Worm (Caenorhabditis elegans) whole organism, mixed stage, embryonic: ENCODE results near the gene C49C8.6.

Source experiments
- M03D4.4 ChIP-seq: sonication (generic microtip); optimal IDR thresholded peaks from 2 replicates; lab custom pipeline; 2017; ENCODE audit warnings: mild to moderate bottlenecking, missing genetic modification characterization, missing compliant biosample characterization
- bed-3 ChIP-seq: fragments of 200-800 bp; sonication (Bioruptor generic); optimal IDR thresholded peaks from 3 replicates; lab custom pipeline; 2018; ENCODE audit warnings: mild to moderate bottlenecking, missing genetic modification characterization, moderate library complexity, missing compliant biosample characterization
- blmp-1 ChIP-seq: fragments of 150-350 bp; optimal IDR thresholded peaks from 2 replicates; lab custom pipeline; 2014; ENCODE audit warnings: missing biosample characterization, missing genetic modification characterization
- ceh-39 ChIP-seq: fragments of 150-350 bp; optimal IDR thresholded peaks from 2 replicates; lab custom pipeline; 2014; ENCODE audit warnings: missing biosample characterization, missing genetic modification characterization
- ceh-43 ChIP-seq: fragments of 200-800 bp; sonication (Bioruptor generic); optimal IDR thresholded peaks from 2 replicates; lab custom pipeline; 2018; ENCODE audit warnings: mild to moderate bottlenecking, missing genetic modification characterization, moderate library complexity, missing compliant biosample characterization
- ceh-83 ChIP-seq: fragments of 200-800 bp; sonication (Bioruptor generic); optimal IDR thresholded peaks from 2 replicates; lab custom pipeline; 2018; ENCODE audit warnings: mild to moderate bottlenecking, missing genetic modification characterization, missing compliant biosample characterization
- ces-1 ChIP-seq: fragments of 150-350 bp; optimal IDR thresholded peaks from 2 replicates; lab custom pipeline; 2014; ENCODE audit warnings: missing biosample characterization, missing genetic modification reagents, missing genetic modification characterization
- cnd-1 ChIP-seq: fragments of 200-800 bp; sonication (Bioruptor generic); optimal IDR thresholded peaks from 2 replicates; lab custom pipeline; 2018; ENCODE audit warnings: mild to moderate bottlenecking, missing genetic modification characterization, missing compliant biosample characterization
- elt-1 ChIP-seq: sonication (generic microtip); optimal IDR thresholded peaks from 2 replicates; lab custom pipeline; 2017; ENCODE audit warnings: missing genetic modification characterization, mild to moderate bottlenecking, missing compliant biosample characterization, antibody characterized with exemption, moderate library complexity, borderline replicate concordance; ENCODE audit not compliant: insufficient read depth
- elt-3 ChIP-seq: fragments of 150-350 bp; optimal IDR thresholded peaks from 2 replicates; lab custom pipeline; 2014; ENCODE audit warnings: missing biosample characterization, missing genetic modification characterization
- flh-1 ChIP-seq: fragments of 200-800 bp; sonication (Bioruptor generic); optimal IDR thresholded peaks from 2 replicates; lab custom pipeline; 2018; ENCODE audit warnings: mild to moderate bottlenecking, missing genetic modification characterization, moderate library complexity, missing compliant biosample characterization
- ham-2 ChIP-seq: fragments of 200-800 bp; sonication (Bioruptor generic); optimal IDR thresholded peaks from 2 replicates; lab custom pipeline; 2018; ENCODE audit warnings: mild to moderate bottlenecking, missing genetic modification characterization, missing compliant biosample characterization
- lin-32 ChIP-seq: fragments of 200-800 bp; sonication (Bioruptor generic); optimal IDR thresholded peaks from 2 replicates; lab custom pipeline; 2018; ENCODE audit warnings: mild to moderate bottlenecking, missing genetic modification characterization, missing compliant biosample characterization
- lsy-2 ChIP-seq: fragments of 150-350 bp; optimal IDR thresholded peaks from 2 replicates; lab custom pipeline; 2014; ENCODE audit warnings: missing biosample characterization, missing genetic modification characterization
- mab-5 ChIP-seq: fragments of 150-350 bp; optimal IDR thresholded peaks from 2 replicates; lab custom pipeline; 2014; ENCODE audit warnings: missing biosample characterization, missing genetic modification characterization
- mls-2 ChIP-seq: sonication (generic microtip); optimal IDR thresholded peaks from 2 replicates; lab custom pipeline; 2016; ENCODE audit warnings: mild to moderate bottlenecking, missing genetic modification characterization, moderate library complexity, missing compliant biosample characterization
- nhr-12 ChIP-seq: fragments of 150-350 bp; optimal IDR thresholded peaks from 2 replicates; lab custom pipeline; 2014; ENCODE audit warnings: missing biosample characterization, missing genetic modification characterization
- nhr-2 ChIP-seq: fragments of 150-350 bp; optimal IDR thresholded peaks from 2 replicates; lab custom pipeline; 2014; ENCODE audit warnings: missing biosample characterization, missing genetic modification characterization
- nhr-237 ChIP-seq: fragments of 150-350 bp; optimal IDR thresholded peaks from 2 replicates; lab custom pipeline; 2014; ENCODE audit warnings: missing biosample characterization, missing genetic modification characterization
- pha-4 ChIP-seq: fragments of 150-350 bp; optimal IDR thresholded peaks from 2 replicates; lab custom pipeline; 2018; ENCODE audit warnings: missing biosample characterization, missing genetic modification reagents, missing genetic modification characterization
- sem-2 ChIP-seq: fragments of 200-800 bp; sonication (Bioruptor generic); optimal IDR thresholded peaks from 2 replicates; lab custom pipeline; 2018; ENCODE audit warnings: mild to moderate bottlenecking, missing genetic modification characterization, missing compliant biosample characterization
- snpc-4 ChIP-seq: fragments of 150-350 bp; optimal IDR thresholded peaks from 2 replicates; lab custom pipeline; 2014; ENCODE audit warnings: missing biosample characterization, missing genetic modification characterization
- sptf-1 ChIP-seq: sonication (generic microtip); optimal IDR thresholded peaks from 2 replicates; lab custom pipeline; 2017; ENCODE audit warnings: mild to moderate bottlenecking, missing genetic modification characterization, moderate library complexity, missing compliant biosample characterization
- tbx-8 ChIP-seq: fragments of 200-800 bp; sonication (Bioruptor generic); optimal IDR thresholded peaks from 2 replicates; lab custom pipeline; 2018; ENCODE audit warnings: mild to moderate bottlenecking, missing genetic modification characterization, moderate library complexity, missing compliant biosample characterization
- unc-120 ChIP-seq: sonication (generic microtip); optimal IDR thresholded peaks from 2 replicates; lab custom pipeline; 2017; ENCODE audit warnings: missing genetic modification characterization, missing compliant biosample characterization; ENCODE audit not compliant: poor library complexity, severe bottlenecking
- unc-39 ChIP-seq: fragments of 150-350 bp; optimal IDR thresholded peaks from 2 replicates; lab custom pipeline; 2014; ENCODE audit warnings: missing biosample characterization, missing genetic modification characterization
- zip-8 ChIP-seq: fragments of 150-350 bp; optimal IDR thresholded peaks from 2 replicates; lab custom pipeline; 2014; ENCODE audit warnings: missing biosample characterization, missing genetic modification characterization
- ztf-11 ChIP-seq: fragments of 150-350 bp; optimal IDR thresholded peaks from 2 replicates; lab custom pipeline; 2014; ENCODE audit warnings: missing biosample characterization, missing genetic modification characterization

C49C8.6 gene

DNA sequence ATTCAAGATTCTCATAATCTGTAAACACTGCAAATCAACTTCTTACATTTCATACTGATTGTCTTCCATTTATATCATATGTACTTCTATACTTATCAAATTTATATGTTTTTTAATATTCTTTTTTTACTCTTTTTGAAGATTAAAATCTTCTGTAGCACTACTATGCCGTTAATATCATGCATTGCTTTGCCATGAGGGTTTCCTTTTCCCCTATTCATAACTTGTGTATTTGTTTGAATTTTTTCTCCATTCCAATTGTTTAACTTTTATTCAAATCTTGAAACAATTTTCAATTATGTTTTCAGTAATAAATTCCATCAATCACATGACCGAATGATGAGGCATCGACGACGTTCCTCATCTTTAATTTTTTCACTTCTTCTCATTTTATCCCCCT is 10.6 kb upstream of the C49C8.6 start, which contains the start of gene cdh-5:
Gene cdh-5 (plus strand): TSS at position 301 of the 400 bp plus-strand sequence.
- TF ChIP-seq tbx-8 (no peak), lsy-2 (no peak), ceh-39 (tag; lab: Kevin White, UChicago) (no peak), unc-39 (no peak), nhr-2 (tag; lab: Kevin White, UChicago) (no peak)

DNA sequence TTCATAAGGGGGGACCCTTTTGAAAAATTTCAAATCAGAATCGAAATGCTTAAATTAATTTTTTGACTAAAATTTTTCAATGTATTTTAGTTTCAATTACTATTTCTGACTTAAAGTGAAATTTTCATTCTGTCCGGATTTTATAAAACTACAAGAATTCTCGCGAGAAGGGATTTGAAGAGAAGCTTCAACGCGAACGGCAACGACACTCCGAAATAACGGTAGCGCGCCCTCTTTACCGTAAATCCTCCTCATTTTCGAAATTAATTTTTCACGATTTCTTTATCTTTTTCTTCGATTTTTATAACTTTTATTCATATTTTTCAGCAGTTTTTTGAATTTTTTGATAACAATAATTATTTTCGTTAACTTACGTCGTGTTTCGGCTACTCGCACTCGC is 7.8 kb upstream of the C49C8.6 start:
- no peak for TF ChIP-seq mab-5 (tag; lab: Kevin White, UChicago)
- no peak for TF ChIP-seq cnd-1 (tag; lab: Kevin White, UChicago)
- TF ChIP-seq M03D4.4: no peak
- no peak for TF ChIP-seq sem-2 (GFP tag; lab: Kevin White, UChicago)
- TF ChIP-seq ceh-43 (GFP tag; lab: Kevin White, UChicago): no peak
- no peak for TF ChIP-seq ztf-11 (tag; lab: Kevin White, UChicago)
- no peak for TF ChIP-seq snpc-4 (tag; lab: Kevin White, UChicago)
- TF ChIP-seq, all 35 proteins: peak for 0

DNA sequence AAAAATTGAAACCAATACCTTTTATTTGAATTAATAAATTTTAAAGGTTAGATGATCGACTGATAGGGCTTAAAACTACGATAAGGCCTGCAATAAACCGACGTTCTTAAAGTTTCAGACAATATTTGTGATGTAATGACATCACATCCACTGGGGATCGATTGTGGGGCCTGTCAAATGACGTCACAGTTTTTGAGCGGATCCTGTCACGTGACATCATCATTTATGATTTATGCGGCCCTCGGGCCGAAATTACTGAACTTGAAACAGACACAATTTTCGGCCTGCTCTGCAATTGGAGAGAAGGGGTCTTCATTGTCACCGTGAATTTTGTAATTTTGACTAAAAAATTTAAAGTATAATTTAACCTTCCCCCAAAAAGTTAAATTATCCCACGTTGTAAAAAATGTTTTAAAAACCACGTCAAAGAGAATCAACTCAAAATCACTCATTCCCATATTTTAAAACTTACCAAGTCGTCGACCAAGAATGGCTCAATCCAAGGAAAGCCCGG is 3.9 kb downstream of the C49C8.6 start, which contains the start of gene C49C8.1:
Gene C49C8.1 (plus strand): TSS at position 464 of the 514 bp plus-strand sequence.
- peak; percentile 92 for TF ChIP-seq zip-8
- TF ChIP-seq ces-1 (GFP tag; lab: Kevin White, UChicago): no peak
- TF ChIP-seq, all 35 proteins: peak for 1

DNA sequence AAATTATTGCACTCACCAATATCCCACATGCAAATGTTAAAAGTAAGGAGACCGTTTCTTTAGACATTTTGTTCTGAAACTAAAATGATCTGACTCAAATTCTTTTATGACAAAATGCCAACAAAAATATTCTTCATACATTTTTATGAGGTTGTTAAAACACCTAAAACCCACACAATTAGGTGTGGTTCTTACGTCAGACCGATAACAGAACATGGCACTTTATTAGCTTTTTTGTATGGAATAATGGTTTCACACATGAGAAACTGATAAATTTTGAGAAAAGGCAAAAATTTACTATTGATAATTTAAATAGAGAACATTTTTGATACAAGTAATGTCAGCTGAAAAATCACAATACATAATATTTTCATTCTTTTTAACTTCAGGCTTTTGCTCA is 4.4 kb downstream of the C49C8.6 start, which contains the start of gene C49C8.5:
Gene C49C8.5 (minus strand): TSS at position 73 of the 400 bp plus-strand sequence.
- TF ChIP-seq tbx-8: no peak
- TF ChIP-seq ces-1 (GFP tag; lab: Kevin White, UChicago): no peak
- TF ChIP-seq elt-1 (tag; lab: Kevin White, UChicago): no peak
- no peak for TF ChIP-seq lin-32 (GFP tag; lab: Kevin White, UChicago)
- TF ChIP-seq unc-120 (tag; lab: Kevin White, UChicago): no peak
- no peak for TF ChIP-seq snpc-4 (tag; lab: Kevin White, UChicago)
- TF ChIP-seq ceh-43 (GFP tag; lab: Kevin White, UChicago): no peak
- TF ChIP-seq cnd-1 (tag; lab: Kevin White, UChicago): no peak
- no peak for TF ChIP-seq ztf-11 (tag; lab: Kevin White, UChicago)
- no peak for TF ChIP-seq nhr-12
- TF ChIP-seq sem-2 (GFP tag; lab: Kevin White, UChicago): no peak

DNA sequence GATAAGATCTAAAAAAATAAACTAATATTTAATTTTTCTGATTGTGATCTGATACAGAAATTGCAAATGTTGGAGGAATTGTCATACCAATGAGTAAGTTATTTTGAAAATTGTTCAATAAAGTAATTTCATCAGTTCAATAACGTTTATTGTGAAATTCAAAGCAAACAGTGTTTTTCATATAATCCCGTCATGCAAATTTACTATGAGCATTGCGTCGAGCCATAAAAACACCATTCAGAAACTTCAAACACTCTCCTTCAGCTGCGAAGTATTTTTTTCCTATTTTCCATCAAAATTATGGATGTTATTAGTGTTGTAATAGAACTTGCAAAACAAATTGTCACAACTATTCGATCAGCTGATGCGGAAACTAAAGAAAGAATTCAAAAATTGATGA is 6.2 kb downstream of the C49C8.6 start, which contains the start of gene C49C8.8:
Gene C49C8.8 (plus strand): TSS at position 301 of the 400 bp plus-strand sequence.
- no peak for TF ChIP-seq cnd-1 (tag; lab: Kevin White, UChicago)
- TF ChIP-seq pha-4 (tag; lab: Kevin White, UChicago): no peak
- no peak for TF ChIP-seq ham-2 (GFP tag; lab: Kevin White, UChicago)
- TF ChIP-seq ces-1 (GFP tag; lab: Kevin White, UChicago): no peak
- TF ChIP-seq unc-39: no peak
- TF ChIP-seq ceh-83 (GFP tag; lab: Kevin White, UChicago): no peak

DNA sequence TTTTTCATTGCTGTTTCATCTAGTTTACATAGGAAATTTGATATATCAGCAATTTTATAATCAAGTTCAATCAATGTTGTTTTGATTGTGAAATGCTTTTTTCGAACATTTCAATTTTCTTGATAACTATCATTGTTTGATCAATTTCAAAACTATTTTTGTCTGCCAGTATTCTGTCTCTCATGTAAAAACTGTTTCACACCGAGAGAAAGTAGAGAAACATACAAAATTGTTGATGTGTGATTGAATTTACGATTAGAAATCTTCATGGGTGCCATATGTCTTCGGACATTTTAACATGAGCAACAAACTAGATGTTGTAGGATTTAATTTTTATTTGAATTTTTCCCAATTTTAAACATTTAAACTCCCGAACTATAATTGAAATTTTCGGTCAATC is 7.3 kb downstream of the C49C8.6 start, which contains the start of gene C49C8.2:
Gene C49C8.2 (plus strand): TSS at position 393 of the 400 bp plus-strand sequence.
- TF ChIP-seq flh-1 (GFP tag; lab: Kevin White, UChicago) (no peak), lsy-2 (no peak), nhr-237 (tag; lab: Kevin White, UChicago) (no peak), snpc-4 (tag; lab: Kevin White, UChicago) (no peak), nhr-2 (tag; lab: Kevin White, UChicago) (no peak), ceh-83 (GFP tag; lab: Kevin White, UChicago) (no peak), sptf-1 (tag; lab: Kevin White, UChicago) (no peak), mls-2 (tag; lab: Kevin White, UChicago) (no peak), M03D4.4 (no peak), blmp-1 (tag; lab: Kevin White, UChicago) (no peak), elt-3 (tag; lab: Kevin White, UChicago) (no peak), bed-3 (GFP tag; lab: Kevin White, UChicago) (no peak)
